Worm (Caenorhabditis elegans): ENCODE data around the gene F16B12.7.
A peak's percentile ranks its signal among the peaks of the same experiment; 100 is the strongest.

F16B12.7 gene

ce11 chrX:14067641-14068040, 40.7 kb upstream of the F16B12.7 start, which contains the start of gene lgc-21:
Gene lgc-21 (minus strand): TSS chrX:14067984.
- TF ChIP-seq hlh-1 (tag; optimal IDR thresholded peaks at IDR 0.05) (no peak), ceh-39 (tag; optimal IDR thresholded peaks at IDR 0.05) (no peak), sptf-1 (tag; optimal IDR thresholded peaks at IDR 0.05) (no peak), unc-120 (tag; optimal IDR thresholded peaks at IDR 0.05; ENCODE audit: poor library complexity, severe bottlenecking) (no peak), mls-2 (tag; optimal IDR thresholded peaks at IDR 0.05) (no peak), ham-2 (GFP tag; optimal IDR thresholded peaks at IDR 0.05) (no peak), cnd-1 (tag; optimal IDR thresholded peaks at IDR 0.05) (no peak), zip-8 (tag; optimal IDR thresholded peaks at IDR 0.05) (no peak), nhr-12 (tag; optimal IDR thresholded peaks at IDR 0.05) (no peak), nhr-237 (tag; optimal IDR thresholded peaks at IDR 0.05) (no peak), ces-1 (GFP tag; optimal IDR thresholded peaks at IDR 0.05) (no peak), sem-2 (GFP tag; optimal IDR thresholded peaks at IDR 0.05) (no peak), flh-1 (GFP tag; optimal IDR thresholded peaks at IDR 0.05) (no peak)

- TF ChIP-seq zip-8 (tag; optimal IDR thresholded peaks at IDR 0.05) (peak; percentile 39), nhr-237 (tag; optimal IDR thresholded peaks at IDR 0.05) (no peak), blmp-1 (tag; optimal IDR thresholded peaks at IDR 0.05) (peak; percentile 52)
Measured at ce11 chrX:14069528-14069927, 38.8 kb upstream of the F16B12.7 start.

ce11 chrX:14070950-14071349, 37.4 kb upstream of the F16B12.7 start, which contains the start of gene C33G3.4:
Gene C33G3.4 (plus strand): TSS chrX:14071162.
- TF ChIP-seq drap-1 (GFP tag; optimal IDR thresholded peaks at IDR 0.05), result no peak
- no peak for TF ChIP-seq hlh-1 (tag; optimal IDR thresholded peaks at IDR 0.05)
- no peak for TF ChIP-seq ztf-11 (tag; optimal IDR thresholded peaks at IDR 0.05)
- TF ChIP-seq zip-8 (tag; optimal IDR thresholded peaks at IDR 0.05), result no peak
- TF ChIP-seq ceh-83 (GFP tag; optimal IDR thresholded peaks at IDR 0.05), result no peak
- no peak for TF ChIP-seq ceh-43 (GFP tag; optimal IDR thresholded peaks at IDR 0.05)
- TF ChIP-seq lsy-2 (tag; optimal IDR thresholded peaks at IDR 0.05), result no peak
- no peak for TF ChIP-seq flh-1 (GFP tag; optimal IDR thresholded peaks at IDR 0.05)
- no peak for TF ChIP-seq sem-2 (GFP tag; optimal IDR thresholded peaks at IDR 0.05)
- TF ChIP-seq mls-2 (tag; optimal IDR thresholded peaks at IDR 0.05), result no peak
- TF ChIP-seq mab-5 (tag; optimal IDR thresholded peaks at IDR 0.05), result no peak
- no peak for TF ChIP-seq nhr-237 (tag; optimal IDR thresholded peaks at IDR 0.05)
- no peak for TF ChIP-seq ces-1 (GFP tag; optimal IDR thresholded peaks at IDR 0.05)

- TF ChIP-seq mls-2 (tag; optimal IDR thresholded peaks at IDR 0.05), result no peak
- no peak for TF ChIP-seq ceh-83 (GFP tag; optimal IDR thresholded peaks at IDR 0.05)
- TF ChIP-seq nhr-2 (tag; optimal IDR thresholded peaks at IDR 0.05), result no peak
- no peak for TF ChIP-seq hlh-1 (tag; optimal IDR thresholded peaks at IDR 0.05)
- TF ChIP-seq ceh-39 (tag; optimal IDR thresholded peaks at IDR 0.05), result no peak
- no peak for TF ChIP-seq nhr-28 (tag; optimal IDR thresholded peaks at IDR 0.05)
- TF ChIP-seq elt-3 (tag; optimal IDR thresholded peaks at IDR 0.05), result no peak
- TF ChIP-seq zip-8 (tag; optimal IDR thresholded peaks at IDR 0.05), result no peak
- TF ChIP-seq snpc-4 (tag; optimal IDR thresholded peaks at IDR 0.05), result no peak
- TF ChIP-seq lin-13 (tag; optimal IDR thresholded peaks at IDR 0.05), result no peak
- no peak for TF ChIP-seq drap-1 (GFP tag; optimal IDR thresholded peaks at IDR 0.05)
- no peak for TF ChIP-seq mab-5 (tag; optimal IDR thresholded peaks at IDR 0.05)
- TF ChIP-seq lin-32 (GFP tag; optimal IDR thresholded peaks at IDR 0.05), result no peak
- no peak for TF ChIP-seq elt-1 (tag; optimal IDR thresholded peaks at IDR 0.05; ENCODE audit: borderline replicate concordance, insufficient read depth)
- no peak for TF ChIP-seq lsy-2 (tag; optimal IDR thresholded peaks at IDR 0.05)
- no peak for TF ChIP-seq nhr-12 (tag; optimal IDR thresholded peaks at IDR 0.05)
- TF ChIP-seq unc-120 (tag; optimal IDR thresholded peaks at IDR 0.05; ENCODE audit: poor library complexity, severe bottlenecking), result no peak
- no peak for TF ChIP-seq unc-39 (tag; optimal IDR thresholded peaks at IDR 0.05)
- TF ChIP-seq cnd-1 (tag; optimal IDR thresholded peaks at IDR 0.05), result no peak
Measured at ce11 chrX:14078574-14078973, 29.8 kb upstream of the F16B12.7 start, which contains the start of gene C33G3.5. Gene C33G3.5 (minus strand): TSS chrX:14078674.

- no peak for TF ChIP-seq ceh-43 (GFP tag; optimal IDR thresholded peaks at IDR 0.05)
- peak; percentile 16 for TF ChIP-seq hlh-1 (tag; optimal IDR thresholded peaks at IDR 0.05)
Measured at ce11 chrX:14084230-14084629, 24.1 kb upstream of the F16B12.7 start, which contains the start of gene C33G3.6. Gene C33G3.6 (minus strand): TSS chrX:14084330.

ce11 chrX:14085208-14085607, 23.1 kb upstream of the F16B12.7 start, which contains the start of gene F16B12.1:
Gene F16B12.1 (plus strand): TSS chrX:14085508.
- TF ChIP-seq nhr-2 (tag; optimal IDR thresholded peaks at IDR 0.05) (no peak), ham-2 (GFP tag; optimal IDR thresholded peaks at IDR 0.05) (no peak), mls-2 (tag; optimal IDR thresholded peaks at IDR 0.05) (no peak), nhr-28 (tag; optimal IDR thresholded peaks at IDR 0.05) (no peak), elt-1 (tag; optimal IDR thresholded peaks at IDR 0.05; ENCODE audit: borderline replicate concordance, insufficient read depth) (no peak), ztf-11 (tag; optimal IDR thresholded peaks at IDR 0.05) (no peak), M03D4.4 (tag; optimal IDR thresholded peaks at IDR 0.05) (no peak), sptf-1 (tag; optimal IDR thresholded peaks at IDR 0.05) (no peak), nhr-12 (tag; optimal IDR thresholded peaks at IDR 0.05) (no peak)
